Fruit fly (Drosophila melanogaster) Kc167 (cell line): ENCODE data around the gene CG43169.

ENCODE experiments used
- Myc ChIP-seq: fragments of >200 bp; optimal IDR thresholded peaks from 2 replicates; lab custom pipeline; 2017; ENCODE audit warnings: missing external identifiers
- Sin3A ChIP-seq: fragments of >200 bp; optimal IDR thresholded peaks from 2 replicates; lab custom pipeline; 2018; ENCODE audit warnings: missing external identifiers
- h ChIP-seq: fragments of >200 bp; optimal IDR thresholded peaks from 3 replicates; lab custom pipeline; 2018; ENCODE audit warnings: missing external identifiers
- insv ChIP-seq: fragments of >200 bp; optimal IDR thresholded peaks from 3 replicates; lab custom pipeline; 2018; ENCODE audit warnings: missing external identifiers
- psq ChIP-seq: fragments of >200 bp; optimal IDR thresholded peaks from 2 replicates; lab custom pipeline; 2017; ENCODE audit warnings: missing external identifiers
- ttk ChIP-seq: sonication (Bioruptor generic); optimal IDR thresholded peaks from 2 replicates; lab custom pipeline; 2017; ENCODE audit warnings: missing external identifiers

DNA sequence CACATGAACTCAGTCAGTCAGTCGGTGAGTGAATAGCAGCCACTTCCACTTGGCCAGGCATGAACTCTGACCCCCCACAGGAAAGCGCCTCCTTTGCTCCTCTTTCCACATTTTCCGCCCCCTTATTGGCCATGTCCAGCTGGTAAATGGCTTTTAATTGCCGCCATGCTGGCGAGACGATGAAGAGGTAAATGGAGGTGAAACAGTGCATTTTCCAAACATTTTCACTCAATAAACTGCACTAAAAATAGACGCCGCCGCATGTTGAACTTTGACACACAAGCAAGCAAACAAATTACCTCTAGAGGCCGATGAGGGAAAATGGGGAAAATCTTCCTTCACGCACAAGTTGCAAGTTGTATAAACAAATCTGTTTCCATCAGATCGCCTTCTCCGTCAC is 38.6 kb downstream of the CG43169 start:
- TF ChIP-seq insv (lab: Kevin White, UChicago) = no peak
- TF ChIP-seq h (lab: Kevin White, UChicago) = no peak
- no peak for TF ChIP-seq ttk (lab: Kevin White, UChicago)
- TF ChIP-seq psq (lab: Kevin White, UChicago) = no peak
- no peak for TF ChIP-seq Myc (lab: Kevin White, UChicago)
- no peak for TF ChIP-seq Sin3A (lab: Kevin White, UChicago)
